Worm (Caenorhabditis elegans): ENCODE results near the gene Y67H2A.10.

The Y67H2A.10 gene

DNA sequence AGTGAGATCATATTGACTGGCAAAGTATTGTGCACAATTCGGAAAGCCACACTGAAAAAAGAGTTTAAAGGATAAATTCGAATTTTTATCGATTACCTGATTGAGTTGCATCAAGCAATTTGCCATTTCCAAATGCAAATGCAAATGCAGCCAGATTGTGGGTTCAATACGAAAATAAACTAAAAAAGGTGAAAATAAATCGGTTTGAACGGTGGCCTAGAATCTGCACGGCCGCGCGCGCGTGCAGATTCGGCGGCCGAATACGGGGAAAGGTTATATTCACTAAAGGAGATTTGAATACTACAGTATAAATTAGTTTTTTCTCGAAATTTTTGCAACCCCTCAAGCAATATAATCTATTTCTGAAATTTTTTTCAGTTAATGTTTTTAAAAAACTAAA is at the start of gene Y67H2A.10:
TSS of gene Y67H2A.10 (minus strand) at position 184 of the 400 bp plus-strand sequence.
- TF ChIP-seq efl-1 (GFP tag; optimal IDR thresholded peaks at IDR 0.05) (peak; percentile 21), attf-5 (GFP tag; optimal IDR thresholded peaks at IDR 0.05) (peak; percentile 16), nfyb-1 (GFP tag; IDR thresholded peaks at IDR 0.05) (no peak), cebp-2 (GFP tag; IDR thresholded peaks at IDR 0.05) (0 out of 2 replicates have a peak, but pooled peaks have one; percentile 51)

DNA sequence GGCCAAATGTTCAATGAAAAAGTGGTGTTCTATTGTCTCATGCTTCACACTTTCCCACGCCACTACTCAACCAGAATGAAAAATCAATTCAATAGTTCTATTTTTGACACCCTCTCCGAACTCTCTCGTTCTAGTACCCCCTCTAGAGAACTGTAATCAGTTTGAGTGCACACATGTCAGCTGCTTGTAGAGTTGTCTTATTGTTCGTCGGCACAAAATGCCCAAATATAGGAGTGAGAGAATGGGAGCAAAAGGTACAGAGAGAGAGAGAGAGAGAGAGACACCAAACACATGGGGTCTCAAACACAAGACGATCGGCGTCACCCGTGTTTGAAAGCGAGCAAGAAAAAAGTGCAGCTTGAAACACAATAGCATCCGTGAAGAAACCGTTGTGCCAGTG is 45.0 kb upstream of the Y67H2A.10 start:
- no peak for TF ChIP-seq Y56A3A.18 (GFP tag; IDR thresholded peaks at IDR 0.05)
- TF ChIP-seq cebp-1 (GFP tag; IDR thresholded peaks at IDR 0.05), result no peak
- peak; percentile 60 for TF ChIP-seq cebp-1 (tag; optimal IDR thresholded peaks at IDR 0.05)
- TF ChIP-seq snpc-4 (GFP tag; optimal IDR thresholded peaks at IDR 0.05), result no peak
- TF ChIP-seq snpc-4 (tag; optimal IDR thresholded peaks at IDR 0.05), result peak in 1 of 4 experiments; percentile 2
- TF ChIP-seq nfya-1 (tag; optimal IDR thresholded peaks at IDR 0.05; ENCODE audit: borderline replicate concordance, insufficient read depth), result no peak
- TF ChIP-seq pbrm-1 (GFP tag; IDR thresholded peaks at IDR 0.05), result no peak
- TF ChIP-seq tbx-9 (tag; optimal IDR thresholded peaks at IDR 0.05; ENCODE audit: borderline replicate concordance), result no peak
- 0 out of 2 replicates have a peak, but pooled peaks have one; percentile 41 for TF ChIP-seq dox-1 (GFP tag; IDR thresholded peaks at IDR 0.05)
- no peak for TF ChIP-seq bed-2 (GFP tag; IDR thresholded peaks at IDR 0.05)
- peak; percentile 14 for TF ChIP-seq atf-7 (tag; optimal IDR thresholded peaks at IDR 0.05)
- no peak for TF ChIP-seq dpl-1 (GFP tag; optimal IDR thresholded peaks at IDR 0.05)
- peak; percentile 18 for TF ChIP-seq ztf-26 (tag; optimal IDR thresholded peaks at IDR 0.05)
- no peak for TF ChIP-seq sea-2 (GFP tag; IDR thresholded peaks at IDR 0.05)
- TF ChIP-seq ztf-28 (GFP tag; IDR thresholded peaks at IDR 0.05), result no peak
- TF ChIP-seq snpc-1.1 (tag; optimal IDR thresholded peaks at IDR 0.05; ENCODE audit: insufficient read depth), result no peak
- peak; percentile 92 for TF ChIP-seq nhr-80 (tag; optimal IDR thresholded peaks at IDR 0.05)
- TF ChIP-seq snpc-3.4 (tag; optimal IDR thresholded peaks at IDR 0.05), result no peak
- no peak for TF ChIP-seq T26A5.8 (tag; optimal IDR thresholded peaks at IDR 0.05)
- peak; percentile 11 for TF ChIP-seq attf-5 (GFP tag; optimal IDR thresholded peaks at IDR 0.05)
- TF ChIP-seq rpc-1 (optimal IDR thresholded peaks at IDR 0.05), result no peak
- TF ChIP-seq rpc-1 (tag; optimal IDR thresholded peaks at IDR 0.05), result no peak
- TF ChIP-seq B0336.3 (GFP tag; IDR thresholded peaks at IDR 0.05), result peak; percentile 43; the same call in 1 of the 2 replicates
- TF ChIP-seq nfya-2 (GFP tag; IDR thresholded peaks at IDR 0.05), result no peak
- 0 out of 2 replicates have a peak, but pooled peaks have one; percentile 29 for TF ChIP-seq nfyb-1 (GFP tag; IDR thresholded peaks at IDR 0.05)
- no peak for TF ChIP-seq attf-3 (GFP tag; conservative IDR thresholded peaks at IDR 0.05)
- TF ChIP-seq madf-3 (GFP tag; IDR thresholded peaks at IDR 0.05), result no peak
- no peak for TF ChIP-seq F49E8.2 (tag; optimal IDR thresholded peaks at IDR 0.05; ENCODE audit: insufficient read depth)

DNA sequence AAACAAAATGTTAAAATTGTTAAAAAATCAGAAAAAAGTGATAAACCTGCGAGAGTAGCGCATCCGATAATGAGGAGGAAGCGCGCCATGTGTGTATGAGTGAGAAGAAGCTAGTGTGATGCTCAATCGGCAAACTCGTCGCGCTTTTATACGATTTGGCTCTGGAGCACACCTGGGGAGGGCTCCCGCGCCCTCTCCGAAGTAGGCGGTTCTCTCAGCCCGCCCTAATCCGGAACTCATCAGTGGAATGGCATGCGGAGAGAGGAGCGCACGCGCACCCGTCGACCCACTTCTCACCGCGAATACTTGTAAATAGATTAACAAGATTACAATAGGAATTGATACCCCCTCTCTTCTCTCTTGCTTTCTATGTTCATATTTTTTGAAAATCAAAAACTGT is 42.0 kb upstream of the Y67H2A.10 start, which contains the start of gene pqn-74:
TSS of gene pqn-74 (minus strand) at position 122 of the 400 bp plus-strand sequence.
- no peak for TF ChIP-seq D2030.7 (GFP tag; IDR thresholded peaks at IDR 0.05)
- no peak for TF ChIP-seq Y79H2A.3 (GFP tag; conservative IDR thresholded peaks at IDR 0.05)
- TF ChIP-seq ceh-58 (GFP tag; IDR thresholded peaks at IDR 0.05), result no peak
- no peak for TF ChIP-seq ceh-27 (GFP tag; optimal IDR thresholded peaks at IDR 0.05)
- TF ChIP-seq F52B5.7 (tag; optimal IDR thresholded peaks at IDR 0.05), result peak; percentile 8
- no peak for TF ChIP-seq ccch-3 (GFP tag; optimal IDR thresholded peaks at IDR 0.05)
- no peak for TF ChIP-seq lsy-27 (tag; optimal IDR thresholded peaks at IDR 0.05; ENCODE audit: borderline replicate concordance, insufficient read depth)
- TF ChIP-seq madf-8 (GFP tag; conservative IDR thresholded peaks at IDR 0.05), result no peak
- TF ChIP-seq xnd-1 (tag; optimal IDR thresholded peaks at IDR 0.05), result no peak
- TF ChIP-seq B0019.2 (GFP tag; conservative IDR thresholded peaks at IDR 0.05), result no peak
- TF ChIP-seq Y56A3A.18 (GFP tag; IDR thresholded peaks at IDR 0.05), result no peak
- no peak for TF ChIP-seq nhr-179 (tag; optimal IDR thresholded peaks at IDR 0.05)
- TF ChIP-seq zfh-2 (GFP tag; conservative IDR thresholded peaks at IDR 0.05), result peak; percentile 69; the same call in 1 of the 2 replicates
- no peak for TF ChIP-seq lag-1 (GFP tag; IDR thresholded peaks at IDR 0.05)
- no peak for TF ChIP-seq nhr-90 (tag; optimal IDR thresholded peaks at IDR 0.05)
- TF ChIP-seq cebp-2 (GFP tag; IDR thresholded peaks at IDR 0.05), result no peak
- peak; percentile 31; the same call in 1 of the 2 replicates for TF ChIP-seq egrh-3 (GFP tag; IDR thresholded peaks at IDR 0.05)
- TF ChIP-seq F57C9.4 (tag; optimal IDR thresholded peaks at IDR 0.05), result no peak

All from whole organism, young adult.